Fruit fly (Drosophila melanogaster) whole organism, pupa: ENCODE measurements around the gene se.

Source experiments
- CG10348 ChIP-seq: fragments of 200-800 bp; sonication (Bioruptor generic); IDR thresholded peaks from 2 replicates; pipeline ENCODE4 v1.3.6; 2022; ENCODE audit warnings: missing biosample characterization, missing genetic modification characterization
- CG12605 ChIP-seq: fragments of 200-800 bp; sonication (Bioruptor generic); IDR thresholded peaks from 2 replicates; pipeline ENCODE4 v1.3.6; 2022; ENCODE audit warnings: missing biosample characterization, missing genetic modification characterization
- CG15710 ChIP-seq: fragments of 200-800 bp; sonication (Bioruptor generic); optimal IDR thresholded peaks from 2 replicates; lab custom pipeline; 2018; ENCODE audit warnings: missing biosample characterization, mild to moderate bottlenecking, missing genetic modification characterization, moderate library complexity
- CG17806 ChIP-seq: fragments of 200-800 bp; sonication (Bioruptor generic); optimal IDR thresholded peaks from 2 replicates; lab custom pipeline; 2018; ENCODE audit warnings: missing biosample characterization, mild to moderate bottlenecking, missing genetic modification characterization, moderate library complexity
- CG32121 ChIP-seq: fragments of 200-800 bp; sonication (Bioruptor generic); IDR thresholded peaks from 2 replicates; pipeline ENCODE4 v1.3.6; 2022; ENCODE audit warnings: missing biosample characterization, missing genetic modification characterization
- CG34367 ChIP-seq: fragments of 200-800 bp; sonication (Bioruptor generic); optimal IDR thresholded peaks from 2 replicates; lab custom pipeline; 2018; ENCODE audit warnings: missing biosample characterization, mild to moderate bottlenecking, missing genetic modification characterization
- EcR ChIP-seq: fragments of 200-800 bp; sonication (Bioruptor generic); optimal IDR thresholded peaks from 3 replicates; lab custom pipeline; 2019; ENCODE audit warnings: missing biosample characterization, missing genetic modification characterization, mild to moderate bottlenecking, moderate library complexity, missing genetic modification reagents
- Ets98B ChIP-seq: fragments of 200-800 bp; sonication (Bioruptor generic); IDR thresholded peaks from 2 replicates; pipeline ENCODE4 v1.3.6; 2022; ENCODE audit warnings: missing biosample characterization, missing genetic modification characterization
- Pif1B ChIP-seq: fragments of 200-800 bp; sonication (Bioruptor generic); optimal IDR thresholded peaks from 3 replicates; lab custom pipeline; 2016; ENCODE audit warnings: missing biosample characterization, missing genetic modification characterization
- Snoo ChIP-seq: fragments of 200-800 bp; sonication (Bioruptor generic); optimal IDR thresholded peaks from 3 replicates; lab custom pipeline; 2017; ENCODE audit warnings: missing biosample characterization, mild to moderate bottlenecking, missing genetic modification characterization, inconsistent platforms
- fd96Ca ChIP-seq: fragments of 200-800 bp; sonication (Bioruptor generic); IDR thresholded peaks from 3 replicates; pipeline ENCODE4 v1.3.6; 2022; ENCODE audit warnings: missing biosample characterization, missing genetic modification characterization
- gl ChIP-seq: fragments of 200-800 bp; sonication (Bioruptor generic); optimal IDR thresholded peaks from 2 replicates; lab custom pipeline; 2018; ENCODE audit warnings: missing biosample characterization, mild to moderate bottlenecking, missing genetic modification characterization
- rn ChIP-seq: fragments of 200-800 bp; sonication (Bioruptor generic); IDR thresholded peaks from 2 replicates; pipeline ENCODE4 v1.3.6; 2022; ENCODE audit warnings: missing biosample characterization, missing genetic modification characterization

dm6 chr3L:8534386-8535306, 14.3 kb downstream of the se start, which contains the start of gene ergic53:
- TF ChIP-seq CG17806 (tag; lab: Kevin White, UChicago) = no peak
- TF ChIP-seq CG15710 (tag; lab: Kevin White, UChicago) = no peak
- no peak for TF ChIP-seq fd96Ca
- no peak for TF ChIP-seq gl (tag; lab: Kevin White, UChicago)
- no peak for TF ChIP-seq CG32121 (GFP tag; lab: Robert Waterston, UW)
- no peak for TF ChIP-seq EcR (GFP tag; lab: Kevin White, UChicago)
- TF ChIP-seq CG34367 (tag; lab: Kevin White, UChicago) = no peak
- no peak for TF ChIP-seq rn (GFP tag; lab: Robert Waterston, UW)
- no peak for TF ChIP-seq CG12605 (GFP tag; lab: Robert Waterston, UW)
- no peak for TF ChIP-seq CG10348 (GFP tag; lab: Robert Waterston, UW)
- TF ChIP-seq Snoo (tag; lab: Kevin White, UChicago) = no peak
- no peak for TF ChIP-seq Pif1B (GFP tag; lab: Kevin White, UChicago)
- no peak for TF ChIP-seq Ets98B (GFP tag; lab: Robert Waterston, UW)
